Worm (Caenorhabditis elegans) whole organism, late embryonic: ENCODE data around the gene Y37E11B.10.

Source experiments
- F13H6.1 ChIP-seq: sonication (generic microtip); optimal IDR thresholded peaks from 2 replicates; lab custom pipeline; 2016; ENCODE audit warnings: missing genetic modification characterization, missing compliant biosample characterization
- ceh-45 ChIP-seq: fragments of 200-800 bp; sonication (Bioruptor generic); IDR thresholded peaks from 2 replicates; pipeline ENCODE4 v1.3.6; 2022; ENCODE audit warnings: missing genetic modification reagents, missing genetic modification characterization, missing compliant biosample characterization
- che-1 ChIP-seq: sonication (generic microtip); optimal IDR thresholded peaks from 2 replicates; lab custom pipeline; 2016; ENCODE audit warnings: mild to moderate bottlenecking, missing genetic modification characterization, missing compliant biosample characterization
- dve-1 ChIP-seq: sonication (generic microtip); optimal IDR thresholded peaks from 2 replicates; lab custom pipeline; 2017; ENCODE audit warnings: antibody characterized with exemption, mild to moderate bottlenecking, missing genetic modification characterization, missing compliant biosample characterization
- gmeb-2 ChIP-seq: sonication (generic microtip); optimal IDR thresholded peaks from 2 replicates; lab custom pipeline; 2016; ENCODE audit warnings: missing genetic modification characterization, inconsistent platforms, missing compliant biosample characterization
- nfya-1 ChIP-seq: sonication (generic microtip); optimal IDR thresholded peaks from 2 replicates; lab custom pipeline; 2017; ENCODE audit warnings: missing genetic modification characterization, mild to moderate bottlenecking, missing compliant biosample characterization, antibody characterized with exemption, moderate library complexity
- pag-3 ChIP-seq: sonication (generic microtip); optimal IDR thresholded peaks from 2 replicates; lab custom pipeline; 2016; ENCODE audit warnings: missing compliant biosample characterization, missing genetic modification characterization, borderline replicate concordance
- pha-4 ChIP-seq: fragments of 150-350 bp; optimal IDR thresholded peaks from 2 replicates; lab custom pipeline; 2018; ENCODE audit warnings: missing biosample characterization, missing genetic modification reagents, missing genetic modification characterization
- pqm-1 ChIP-seq: sonication (generic microtip); optimal IDR thresholded peaks from 2 replicates; lab custom pipeline; 2016; ENCODE audit warnings: missing genetic modification characterization, missing compliant biosample characterization
- sdc-2 ChIP-seq: sonication (generic microtip); optimal IDR thresholded peaks from 2 replicates; lab custom pipeline; 2016; ENCODE audit warnings: missing genotype, missing genetic modification characterization, missing compliant biosample characterization

DNA sequence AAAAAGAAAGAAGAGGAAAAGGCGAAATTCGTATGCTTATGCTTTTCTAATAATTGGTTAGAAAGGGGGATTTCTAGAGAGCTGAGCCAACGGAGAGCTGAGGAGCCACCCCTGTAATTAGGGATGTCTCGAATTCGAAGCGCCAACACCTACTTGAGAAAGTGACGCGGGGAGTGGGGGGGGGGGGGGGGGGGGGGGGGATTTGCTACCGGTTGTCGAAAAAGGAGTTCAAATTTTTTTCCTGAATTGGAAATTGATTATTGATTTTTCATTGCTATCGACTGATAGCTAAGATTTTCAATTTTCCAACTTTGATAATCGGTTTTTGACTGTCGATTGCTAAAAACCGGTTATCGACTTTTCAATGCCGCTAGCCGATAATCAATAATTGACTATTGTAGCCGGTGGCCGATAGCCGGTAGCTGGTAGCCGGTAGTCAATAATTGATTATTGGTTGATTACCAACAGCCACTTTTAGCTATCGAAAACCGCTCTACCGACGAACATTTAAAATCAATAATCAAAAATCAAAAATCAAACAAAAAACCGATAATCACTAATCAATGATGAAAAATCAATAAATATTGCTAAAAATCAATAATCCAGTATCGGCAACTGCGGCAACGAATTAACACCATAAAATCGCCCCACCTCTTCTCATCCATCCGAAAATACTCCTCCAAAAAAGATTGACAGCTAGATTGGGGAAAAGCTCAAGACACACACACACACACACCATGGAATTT is 22.8 kb upstream of the Y37E11B.10 start:
- TF ChIP-seq gmeb-2 (no peak), dve-1 (tag; lab: Kevin White, UChicago) (no peak), ceh-45 (no peak), pha-4 (tag; lab: Kevin White, UChicago) (no peak), F13H6.1 (tag; lab: Kevin White, UChicago) (no peak), sdc-2 (tag; lab: Kevin White, UChicago) (no peak), che-1 (tag; lab: Kevin White, UChicago) (no peak), pag-3 (no peak), nfya-1 (no peak), pqm-1 (no peak)
